Worm (Caenorhabditis elegans) whole organism, L4 larva: Measurements from ENCODE around the gene C47E12.9.

Source experiments
- D1046.2 ChIP-seq: fragments of 200-800 bp; sonication (Bioruptor generic); IDR thresholded peaks from 2 replicates; pipeline ENCODE4 v1.3.6; 2022; ENCODE audit warnings: missing genetic modification characterization, missing compliant biosample characterization
- F26F4.8 ChIP-seq: fragments of 200-800 bp; sonication (Bioruptor generic); conservative IDR thresholded peaks from 2 replicates; pipeline ENCODE4 v1.3.6; 2022; ENCODE audit warnings: missing genetic modification characterization, missing compliant biosample characterization
- F37D6.2 ChIP-seq: sonication (generic microtip); optimal IDR thresholded peaks from 2 replicates; lab custom pipeline; 2016; ENCODE audit warnings: mild to moderate bottlenecking, missing genetic modification characterization, missing compliant biosample characterization
- F44E2.7 ChIP-seq: fragments of 200-800 bp; sonication (Bioruptor generic); IDR thresholded peaks from 2 replicates; pipeline ENCODE4 v2.1.2; 2022; ENCODE audit warnings: missing genetic modification characterization, missing compliant biosample characterization
- F49E8.2 ChIP-seq: sonication (generic microtip); optimal IDR thresholded peaks from 2 replicates; lab custom pipeline; 2016; ENCODE audit warnings: missing compliant biosample characterization, mild to moderate bottlenecking, missing genetic modification characterization, borderline replicate concordance
- T20F7.1 ChIP-seq: fragments of 200-800 bp; sonication (Bioruptor generic); optimal IDR thresholded peaks from 2 replicates; lab custom pipeline; 2018; ENCODE audit warnings: mild to moderate bottlenecking, missing genetic modification characterization, missing compliant biosample characterization
- T26A8.4 ChIP-seq: fragments of 200-800 bp; sonication (Bioruptor generic); IDR thresholded peaks from 2 replicates; pipeline ENCODE4 v1.3.6; 2022; ENCODE audit warnings: missing genetic modification characterization, missing compliant biosample characterization
- Y48G9A.11 ChIP-seq: fragments of 200-800 bp; sonication (Bioruptor generic); IDR thresholded peaks from 2 replicates; pipeline ENCODE4 v1.3.6; 2022; ENCODE audit warnings: missing genetic modification reagents, missing genetic modification characterization, missing compliant biosample characterization
- aha-1 ChIP-seq: fragments of 150-350 bp; peaks from one replicate; lab custom pipeline; 2014; ENCODE audit warnings: missing biosample characterization, missing genetic modification characterization
- ama-1 ChIP-seq: fragments of 150-350 bp; optimal IDR thresholded peaks from 2 replicates; lab custom pipeline; 2014; ENCODE audit warnings: inconsistent platforms, mixed read lengths
- arid-1 ChIP-seq: fragments of 200-800 bp; sonication (Bioruptor generic); conservative IDR thresholded peaks from 2 replicates; pipeline ENCODE4 v1.3.6; 2022; ENCODE audit warnings: missing genetic modification reagents, missing genetic modification characterization, missing compliant biosample characterization
- ceh-32 ChIP-seq: sonication (generic microtip); optimal IDR thresholded peaks from 2 replicates; lab custom pipeline; 2016; ENCODE audit warnings: mild to moderate bottlenecking, missing genetic modification characterization, missing compliant biosample characterization; ENCODE audit not compliant: poor library complexity
- ceh-44 ChIP-seq: fragments of 200-800 bp; sonication (Bioruptor generic); IDR thresholded peaks from 2 replicates; pipeline ENCODE4 v1.3.6; 2022; ENCODE audit warnings: missing genetic modification reagents, missing genetic modification characterization, missing compliant biosample characterization
- ctbp-1 ChIP-seq: fragments of 200-800 bp; sonication (Bioruptor generic); IDR thresholded peaks from 2 replicates; pipeline ENCODE4 v1.3.6; 2022; ENCODE audit warnings: missing genetic modification reagents, missing genetic modification characterization, missing compliant biosample characterization
- daf-16 ChIP-seq, 3 experiments: sonication (generic microtip); optimal IDR thresholded peaks; 2 replicates each; lab custom pipeline; 2016 to 2017; ENCODE audit warnings: missing genetic modification characterization in 3 of 3, missing genetic modification reagents in 3 of 3, mild to moderate bottlenecking in 2 of 3, missing compliant biosample characterization in 2 of 3, missing biosample characterization in 1 of 3, moderate library complexity in 1 of 3
- daf-19 ChIP-seq: fragments of 200-800 bp; sonication (Bioruptor generic); conservative IDR thresholded peaks from 2 replicates; pipeline ENCODE4 v1.3.6; 2022; ENCODE audit warnings: missing genetic modification characterization, missing compliant biosample characterization
- dmd-8 ChIP-seq: fragments of 200-800 bp; sonication (Bioruptor generic); IDR thresholded peaks from 2 replicates; pipeline ENCODE4 v1.3.6; 2022; ENCODE audit warnings: missing genetic modification characterization, missing compliant biosample characterization
- dmd-9 ChIP-seq: fragments of 200-800 bp; sonication (Bioruptor generic); IDR thresholded peaks from 2 replicates; pipeline ENCODE4 v1.3.6; 2022; ENCODE audit warnings: missing genetic modification reagents, missing genetic modification characterization, missing compliant biosample characterization
- duxl-1 ChIP-seq: sonication (generic microtip); optimal IDR thresholded peaks from 2 replicates; lab custom pipeline; 2016; ENCODE audit warnings: mild to moderate bottlenecking, missing genetic modification characterization, moderate library complexity, missing compliant biosample characterization; ENCODE audit not compliant: poor library complexity
- dve-1 ChIP-seq: sonication (generic microtip); optimal IDR thresholded peaks from 2 replicates; lab custom pipeline; 2017; ENCODE audit warnings: antibody characterized with exemption, mild to moderate bottlenecking, missing genetic modification characterization, missing compliant biosample characterization; ENCODE audit not compliant: insufficient read depth
- gei-8 ChIP-seq: fragments of 200-800 bp; sonication (Bioruptor generic); optimal IDR thresholded peaks from 2 replicates; lab custom pipeline; 2018; ENCODE audit warnings: mild to moderate bottlenecking, missing genetic modification characterization, missing compliant biosample characterization
- hif-1 ChIP-seq, 2 experiments: sonication (generic microtip); optimal IDR thresholded peaks; 2 replicates each; lab custom pipeline; 2016 to 2017; ENCODE audit warnings: missing compliant biosample characterization in 2 of 2, missing genetic modification characterization in 2 of 2, missing genetic modification reagents in 2 of 2, missing genotype in 2 of 2, mild to moderate bottlenecking in 1 of 2
- hlh-11 ChIP-seq: fragments of 200-800 bp; sonication (Bioruptor generic); optimal IDR thresholded peaks from 2 replicates; lab custom pipeline; 2018; ENCODE audit warnings: mild to moderate bottlenecking, missing genetic modification characterization, missing compliant biosample characterization
- lim-7 ChIP-seq: fragments of 200-800 bp; sonication (Bioruptor generic); IDR thresholded peaks from 2 replicates; pipeline ENCODE4 v1.3.6; 2022; ENCODE audit warnings: missing genetic modification characterization, missing compliant biosample characterization
- lin-1 ChIP-seq: fragments of 200-800 bp; sonication (Bioruptor generic); IDR thresholded peaks from 2 replicates; pipeline ENCODE4 v1.3.6; 2022; ENCODE audit warnings: missing genetic modification reagents, missing genetic modification characterization, missing compliant biosample characterization
- lin-13 ChIP-seq: fragments of 150-350 bp; optimal IDR thresholded peaks from 2 replicates; lab custom pipeline; 2014; ENCODE audit warnings: missing biosample characterization, missing genetic modification reagents, missing genetic modification characterization
- lin-38 ChIP-seq: fragments of 200-800 bp; sonication (Bioruptor generic); IDR thresholded peaks from 2 replicates; pipeline ENCODE4 v1.3.6; 2022; ENCODE audit warnings: missing genetic modification reagents, missing genetic modification characterization, missing compliant biosample characterization
- lin-39 ChIP-seq: fragments of 150-350 bp; optimal IDR thresholded peaks from 2 replicates; lab custom pipeline; 2014; ENCODE audit warnings: missing biosample characterization, missing genetic modification reagents, missing genetic modification characterization
- lsy-2 ChIP-seq, 2 experiments: fragments of 150-350 bp in 1 of 2; sonication (generic microtip) in 1 of 2; optimal IDR thresholded peaks; 2 replicates each; lab custom pipeline; 2014 to 2017; ENCODE audit warnings: missing biosample characterization in 2 of 2, missing genetic modification characterization in 2 of 2
- madf-9 ChIP-seq: fragments of 200-800 bp; sonication (Bioruptor generic); conservative IDR thresholded peaks from 2 replicates; pipeline ENCODE4 v1.3.6; 2022; ENCODE audit warnings: missing genetic modification reagents, missing genetic modification characterization, missing compliant biosample characterization
- mdt-29 ChIP-seq: fragments of 200-800 bp; sonication (Bioruptor generic); IDR thresholded peaks from 2 replicates; pipeline ENCODE4 v1.3.6; 2022; ENCODE audit warnings: missing genetic modification reagents, missing genetic modification characterization, missing compliant biosample characterization
- mxl-2 ChIP-seq: fragments of 200-800 bp; sonication (Bioruptor generic); conservative IDR thresholded peaks from 2 replicates; pipeline ENCODE4 v1.3.6; 2022; ENCODE audit warnings: missing genetic modification reagents, missing genetic modification characterization, missing compliant biosample characterization
- nhr-102 ChIP-seq: sonication (generic microtip); optimal IDR thresholded peaks from 2 replicates; lab custom pipeline; 2016; ENCODE audit warnings: mild to moderate bottlenecking, missing genetic modification characterization, moderate library complexity, missing compliant biosample characterization
- nhr-237 ChIP-seq: sonication (generic microtip); optimal IDR thresholded peaks from 2 replicates; lab custom pipeline; 2017; ENCODE audit warnings: missing biosample characterization, missing genetic modification characterization
- nhr-28 ChIP-seq: fragments of 150-350 bp; optimal IDR thresholded peaks from 2 replicates; lab custom pipeline; 2014; ENCODE audit warnings: missing biosample characterization, missing genetic modification characterization
- nhr-41 ChIP-seq: fragments of 200-800 bp; sonication (Bioruptor generic); IDR thresholded peaks from 2 replicates; pipeline ENCODE4 v1.3.6; 2022; ENCODE audit warnings: missing genetic modification reagents, missing genetic modification characterization, missing compliant biosample characterization
- nhr-48 ChIP-seq: sonication (generic microtip); optimal IDR thresholded peaks from 2 replicates; lab custom pipeline; 2016; ENCODE audit warnings: mild to moderate bottlenecking, missing genetic modification characterization, missing compliant biosample characterization
- nhr-6 ChIP-seq: fragments of 150-350 bp; optimal IDR thresholded peaks from 2 replicates; lab custom pipeline; 2014; ENCODE audit warnings: missing biosample characterization, missing genetic modification characterization
- saeg-2 ChIP-seq: fragments of 200-800 bp; sonication (Bioruptor generic); IDR thresholded peaks from 2 replicates; pipeline ENCODE4 v1.3.6; 2022; ENCODE audit warnings: missing genetic modification reagents, missing genetic modification characterization, missing compliant biosample characterization
- sdz-12 ChIP-seq: fragments of 200-800 bp; sonication (Bioruptor generic); optimal IDR thresholded peaks from 2 replicates; lab custom pipeline; 2018; ENCODE audit warnings: mild to moderate bottlenecking, missing genetic modification characterization, missing compliant biosample characterization
- spr-1 ChIP-seq: sonication (generic microtip); optimal IDR thresholded peaks from 2 replicates; lab custom pipeline; 2016; ENCODE audit warnings: mild to moderate bottlenecking, missing genetic modification characterization, missing compliant biosample characterization
- tra-1 ChIP-seq: fragments of 200-800 bp; sonication (Bioruptor generic); IDR thresholded peaks from 2 replicates; pipeline ENCODE4 v1.3.6; 2022; ENCODE audit warnings: missing genetic modification reagents, missing genetic modification characterization, missing compliant biosample characterization
- unc-130 ChIP-seq: sonication (generic microtip); optimal IDR thresholded peaks from 2 replicates; lab custom pipeline; 2016; ENCODE audit warnings: missing genetic modification reagents, missing genetic modification characterization, missing compliant biosample characterization
- unc-62 ChIP-seq, 3 experiments: fragments of 150-350 bp in 1 of 3; sonication (generic microtip); optimal IDR thresholded peaks in 2 of 3; peaks in 1 of 3; 1 replicate in 1 of 3; 2 replicates in 2 of 3; lab custom pipeline; 2014 to 2017; ENCODE audit warnings: missing biosample characterization in 3 of 3, missing genetic modification characterization in 3 of 3, missing genetic modification reagents in 3 of 3, missing genotype in 1 of 3
- zfp-3 ChIP-seq: fragments of 200-800 bp; sonication (Bioruptor generic); conservative IDR thresholded peaks from 2 replicates; pipeline ENCODE4 v1.3.6; 2022; ENCODE audit warnings: missing genetic modification reagents, missing genetic modification characterization, missing compliant biosample characterization
- ztf-11 ChIP-seq: fragments of 150-350 bp; optimal IDR thresholded peaks from 2 replicates; lab custom pipeline; 2014; ENCODE audit warnings: missing biosample characterization, missing genetic modification characterization

The C47E12.9 gene

ce11 chrIV:9989416-9989815 lies 14.9 kb downstream of the C47E12.9 start (continued):
- TF ChIP-seq dmd-9 (GFP tag; lab: Robert Waterston, UW), result no peak
- TF ChIP-seq dmd-8 (GFP tag; lab: Robert Waterston, UW), result no peak
- TF ChIP-seq nhr-237, result no peak
- TF ChIP-seq ceh-32 (tag; lab: Kevin White, UChicago), result no peak
- no peak for TF ChIP-seq hlh-11
- peak; percentile 7 for TF ChIP-seq gei-8
- TF ChIP-seq zfp-3 (GFP tag; lab: Robert Waterston, UW), result 0 out of 2 replicates have a peak, but pooled peaks have one; percentile 19
- TF ChIP-seq mxl-2 (GFP tag; lab: Robert Waterston, UW), result no peak
- no peak for TF ChIP-seq dve-1 (tag; lab: Kevin White, UChicago)
- TF ChIP-seq aha-1 (tag; lab: Kevin White, UChicago), result peak; percentile 55
- no peak for TF ChIP-seq ctbp-1 (GFP tag; lab: Robert Waterston, UW)
- peak; percentile 36; the same call in 1 of the 2 replicates for TF ChIP-seq lin-38 (GFP tag; lab: Robert Waterston, UW)
- TF ChIP-seq sdz-12 (GFP tag; lab: Kevin White, UChicago), result no peak

- TF ChIP-seq hlh-11, result peak; percentile 26
- TF ChIP-seq unc-62 (GFP tag; optimal IDR thresholded peaks at IDR 0.05 in 1 of 2; lab: Kevin White, UChicago), result peak in 1 of 2 experiments; percentile 6
- no peak for TF ChIP-seq unc-62 (tag; optimal IDR thresholded peaks at IDR 0.05; lab: Kevin White, UChicago)
- TF ChIP-seq nhr-41, result 0 out of 2 replicates have a peak, but pooled peaks have one; percentile 6
- no peak for TF ChIP-seq arid-1
- no peak for TF ChIP-seq Y48G9A.11 (GFP tag; lab: Robert Waterston, UW)
- TF ChIP-seq F26F4.8, result no peak
- peak; percentile 88 for TF ChIP-seq aha-1 (tag; lab: Kevin White, UChicago)
- no peak for TF ChIP-seq ama-1 (lab: Kevin White, UChicago)
- TF ChIP-seq daf-19, result no peak
- TF ChIP-seq lin-39 (tag; lab: Kevin White, UChicago), result no peak
- no peak for TF ChIP-seq hif-1 (tag; optimal IDR thresholded peaks at IDR 0.05; lab: Kevin White, UChicago)
- TF ChIP-seq D1046.2 (GFP tag; lab: Robert Waterston, UW), result no peak
- TF ChIP-seq ceh-44 (GFP tag; lab: Robert Waterston, UW), result no peak
- no peak for TF ChIP-seq lsy-2 (tag; optimal IDR thresholded peaks at IDR 0.05; lab: Kevin White, UChicago)
- TF ChIP-seq dve-1 (tag; lab: Kevin White, UChicago), result peak; percentile 13
- 0 out of 2 replicates have a peak, but pooled peaks have one; percentile 5 for TF ChIP-seq saeg-2 (GFP tag; lab: Robert Waterston, UW)
- peak; percentile 36 for TF ChIP-seq lin-38 (GFP tag; lab: Robert Waterston, UW)
- TF ChIP-seq nhr-6 (tag; lab: Kevin White, UChicago), result peak; percentile 35
- TF ChIP-seq ztf-11 (tag; lab: Kevin White, UChicago), result no peak
- TF ChIP-seq lin-1 (GFP tag; lab: Robert Waterston, UW), result no peak
- TF ChIP-seq tra-1, result no peak
- no peak for TF ChIP-seq F37D6.2 (tag; lab: Kevin White, UChicago)
- peak; percentile 31 for TF ChIP-seq T20F7.1 (GFP tag; lab: Kevin White, UChicago)
- no peak for TF ChIP-seq duxl-1 (tag; lab: Kevin White, UChicago)
- TF ChIP-seq nhr-48, result no peak
- no peak for TF ChIP-seq T26A8.4 (GFP tag; lab: Robert Waterston, UW)
- TF ChIP-seq daf-16 (GFP tag; optimal IDR thresholded peaks at IDR 0.05; lab: Kevin White, UChicago), result no peak
- TF ChIP-seq daf-16 (tag; optimal IDR thresholded peaks at IDR 0.05; lab: Kevin White, UChicago), result peak; percentile 55
- peak; percentile 67 for TF ChIP-seq nhr-28 (tag; lab: Kevin White, UChicago)
- no peak for TF ChIP-seq nhr-102 (tag; lab: Kevin White, UChicago)
- no peak for TF ChIP-seq lim-7 (GFP tag; lab: Robert Waterston, UW)
- no peak for TF ChIP-seq F44E2.7 (GFP tag; lab: Robert Waterston, UW)
- TF ChIP-seq lin-13 (GFP tag; lab: Kevin White, UChicago), result peak; percentile 22
- no peak for TF ChIP-seq mdt-29 (GFP tag; lab: Robert Waterston, UW)
- TF ChIP-seq unc-130 (GFP tag; lab: Kevin White, UChicago), result no peak
- no peak for TF ChIP-seq F49E8.2 (tag; lab: Kevin White, UChicago)
- no peak for TF ChIP-seq madf-9 (GFP tag; lab: Robert Waterston, UW)
- no peak for TF ChIP-seq sdz-12 (GFP tag; lab: Kevin White, UChicago)
- TF ChIP-seq spr-1 (tag; lab: Kevin White, UChicago), result no peak
These were observed 19.1 kb downstream of the C47E12.9 start for ce11 chrIV:9993403-9994132.
